Worm (Caenorhabditis elegans) whole organism, L1 larva: ENCODE results near the gene ubxn-3.

Experiments
- C04F5.9 ChIP-seq: sonication (generic microtip); optimal IDR thresholded peaks from 2 replicates; lab custom pipeline; 2016; ENCODE audit warnings: missing genetic modification characterization, missing compliant biosample characterization
- C16A3.4 ChIP-seq: fragments of 150-350 bp; optimal IDR thresholded peaks from 2 replicates; lab custom pipeline; 2014; ENCODE audit warnings: missing biosample characterization, missing genetic modification characterization
- aha-1 ChIP-seq: fragments of 150-350 bp; optimal IDR thresholded peaks from 2 replicates; lab custom pipeline; 2014; ENCODE audit warnings: missing biosample characterization, missing genetic modification characterization
- ceh-8 ChIP-seq: fragments of 200-800 bp; sonication (Bioruptor generic); optimal IDR thresholded peaks from 2 replicates; lab custom pipeline; 2018; ENCODE audit warnings: mild to moderate bottlenecking, missing genetic modification characterization, moderate library complexity, missing compliant biosample characterization
- ceh-82 ChIP-seq, 3 experiments: fragments of 150-350 bp in 1 of 3; sonication (generic microtip) in 2 of 3; optimal IDR thresholded peaks; 2 replicates each; lab custom pipeline; 2014 to 2017; ENCODE audit warnings: missing biosample characterization in 3 of 3, missing genetic modification characterization in 3 of 3
- dpl-1 ChIP-seq, 3 experiments: fragments of 150-350 bp in 2 of 3; sonication (generic microtip) in 1 of 3; optimal IDR thresholded peaks; 2 replicates each; lab custom pipeline; 2014 to 2017; ENCODE audit warnings: missing biosample characterization in 3 of 3, missing genetic modification characterization in 3 of 3, missing genetic modification reagents in 3 of 3
- egl-13 ChIP-seq: sonication (generic microtip); optimal IDR thresholded peaks from 2 replicates; lab custom pipeline; 2016; ENCODE audit warnings: missing genotype, missing genetic modification reagents, missing genetic modification characterization, missing compliant biosample characterization
- ets-5 ChIP-seq: fragments of 200-800 bp; sonication (Bioruptor generic); IDR thresholded peaks from 2 replicates; pipeline ENCODE4 v1.3.6; 2022; ENCODE audit warnings: missing genetic modification characterization, missing compliant biosample characterization
- fkh-10 ChIP-seq: sonication (generic microtip); optimal IDR thresholded peaks from 2 replicates; lab custom pipeline; 2017; ENCODE audit warnings: missing biosample characterization, missing genetic modification reagents, missing genetic modification characterization
- grh-1 ChIP-seq: fragments of 200-800 bp; sonication (Bioruptor generic); IDR thresholded peaks from 2 replicates; pipeline ENCODE4 v1.3.6; 2022; ENCODE audit warnings: missing genetic modification reagents, missing genetic modification characterization, missing compliant biosample characterization
- hlh-17 ChIP-seq: fragments of 200-800 bp; sonication (Bioruptor generic); optimal IDR thresholded peaks from 2 replicates; lab custom pipeline; 2018; ENCODE audit warnings: missing genetic modification characterization, mild to moderate bottlenecking, missing compliant biosample characterization, moderate library complexity, borderline replicate concordance
- hpl-2 ChIP-seq: fragments of 150-350 bp; optimal IDR thresholded peaks from 2 replicates; lab custom pipeline; 2014; ENCODE audit warnings: missing biosample characterization, missing genetic modification reagents, missing genetic modification characterization
- isw-1 ChIP-seq: fragments of 200-800 bp; sonication (Bioruptor generic); IDR thresholded peaks from 2 replicates; pipeline ENCODE4 v1.3.6; 2022; ENCODE audit warnings: missing genetic modification characterization, missing compliant biosample characterization
- lin-13 ChIP-seq: fragments of 150-350 bp; optimal IDR thresholded peaks from 2 replicates; lab custom pipeline; 2014; ENCODE audit warnings: missing biosample characterization, missing genetic modification reagents, missing genetic modification characterization
- lin-39 ChIP-seq: fragments of 150-350 bp; optimal IDR thresholded peaks from 2 replicates; lab custom pipeline; 2014; ENCODE audit warnings: missing biosample characterization, missing genetic modification reagents, missing genetic modification characterization
- lir-3 ChIP-seq: sonication (generic microtip); optimal IDR thresholded peaks from 2 replicates; lab custom pipeline; 2016; ENCODE audit warnings: mild to moderate bottlenecking, missing genetic modification characterization, moderate library complexity, missing compliant biosample characterization; ENCODE audit not compliant: poor library complexity
- mef-2 ChIP-seq: fragments of 150-350 bp; optimal IDR thresholded peaks from 2 replicates; lab custom pipeline; 2014; ENCODE audit warnings: missing biosample characterization, missing genetic modification characterization
- nhr-11 ChIP-seq: fragments of 150-350 bp; optimal IDR thresholded peaks from 2 replicates; lab custom pipeline; 2014; ENCODE audit warnings: missing biosample characterization, missing genetic modification characterization
- nhr-20 ChIP-seq: sonication (generic microtip); optimal IDR thresholded peaks from 2 replicates; lab custom pipeline; 2016; ENCODE audit warnings: mild to moderate bottlenecking, missing genetic modification characterization, missing compliant biosample characterization
- nhr-237 ChIP-seq: fragments of 150-350 bp; optimal IDR thresholded peaks from 2 replicates; lab custom pipeline; 2014; ENCODE audit warnings: missing biosample characterization, missing genetic modification characterization
- nhr-28 ChIP-seq: fragments of 150-350 bp; optimal IDR thresholded peaks from 2 replicates; lab custom pipeline; 2014; ENCODE audit warnings: missing biosample characterization, missing genetic modification characterization
- nhr-77 ChIP-seq: fragments of 150-350 bp; optimal IDR thresholded peaks from 2 replicates; lab custom pipeline; 2014; ENCODE audit warnings: missing biosample characterization, missing genetic modification characterization
- nhr-84 ChIP-seq: sonication (generic microtip); optimal IDR thresholded peaks from 2 replicates; lab custom pipeline; 2017; ENCODE audit warnings: missing biosample characterization, missing genetic modification characterization
- nhr-85 ChIP-seq: sonication (generic microtip); peaks from one replicate; lab custom pipeline; 2016; ENCODE audit warnings: missing genetic modification characterization, inconsistent platforms, missing compliant biosample characterization
- pax-3 ChIP-seq: fragments of 200-800 bp; sonication (Bioruptor generic); optimal IDR thresholded peaks from 2 replicates; lab custom pipeline; 2018; ENCODE audit warnings: mild to moderate bottlenecking, missing genetic modification characterization, moderate library complexity, missing compliant biosample characterization
- pqm-1 ChIP-seq: sonication (generic microtip); optimal IDR thresholded peaks from 3 replicates; lab custom pipeline; 2017; ENCODE audit warnings: missing biosample characterization, missing genetic modification characterization
- skn-1 ChIP-seq: fragments of 150-350 bp; optimal IDR thresholded peaks from 2 replicates; lab custom pipeline; 2014; ENCODE audit warnings: missing biosample characterization, missing genetic modification characterization
- snpc-4 ChIP-seq: fragments of 150-350 bp; optimal IDR thresholded peaks from 2 replicates; lab custom pipeline; 2014; ENCODE audit warnings: missing biosample characterization, missing genetic modification characterization
- snu-23 ChIP-seq: sonication (generic microtip); optimal IDR thresholded peaks from 2 replicates; lab custom pipeline; 2016; ENCODE audit warnings: missing genetic modification characterization, missing compliant biosample characterization
- sptf-1 ChIP-seq: fragments of 150-350 bp; optimal IDR thresholded peaks from 2 replicates; lab custom pipeline; 2014; ENCODE audit warnings: missing biosample characterization, missing genetic modification characterization
- swsn-7 ChIP-seq: sonication (generic microtip); optimal IDR thresholded peaks from 2 replicates; lab custom pipeline; 2016; ENCODE audit warnings: missing genetic modification characterization, missing compliant biosample characterization
- tbx-2 ChIP-seq: sonication (generic microtip); optimal IDR thresholded peaks from 2 replicates; lab custom pipeline; 2016; ENCODE audit warnings: missing genetic modification characterization, missing compliant biosample characterization
- tlp-1 ChIP-seq: fragments of 150-350 bp; optimal IDR thresholded peaks from 2 replicates; lab custom pipeline; 2014; ENCODE audit warnings: missing biosample characterization, missing genetic modification characterization
- unc-130 ChIP-seq: fragments of 150-350 bp; optimal IDR thresholded peaks from 2 replicates; lab custom pipeline; 2017; ENCODE audit warnings: missing biosample characterization, missing genetic modification characterization, inconsistent platforms
- unc-86 ChIP-seq: sonication (generic microtip); optimal IDR thresholded peaks from 2 replicates; lab custom pipeline; 2016; ENCODE audit warnings: missing genetic modification characterization, missing compliant biosample characterization
- unc-98 ChIP-seq: fragments of 200-800 bp; sonication (Bioruptor generic); IDR thresholded peaks from 2 replicates; pipeline ENCODE4 v1.3.6; 2022; ENCODE audit warnings: missing genetic modification characterization, missing compliant biosample characterization
- vab-15 ChIP-seq: sonication (generic microtip); optimal IDR thresholded peaks from 2 replicates; lab custom pipeline; 2017; ENCODE audit warnings: missing genotype, mild to moderate bottlenecking, missing genetic modification characterization, missing compliant biosample characterization
- zag-1 ChIP-seq: fragments of 150-350 bp; optimal IDR thresholded peaks from 2 replicates; lab custom pipeline; 2014; ENCODE audit warnings: missing biosample characterization, missing genetic modification characterization

ubxn-3 gene

DNA sequence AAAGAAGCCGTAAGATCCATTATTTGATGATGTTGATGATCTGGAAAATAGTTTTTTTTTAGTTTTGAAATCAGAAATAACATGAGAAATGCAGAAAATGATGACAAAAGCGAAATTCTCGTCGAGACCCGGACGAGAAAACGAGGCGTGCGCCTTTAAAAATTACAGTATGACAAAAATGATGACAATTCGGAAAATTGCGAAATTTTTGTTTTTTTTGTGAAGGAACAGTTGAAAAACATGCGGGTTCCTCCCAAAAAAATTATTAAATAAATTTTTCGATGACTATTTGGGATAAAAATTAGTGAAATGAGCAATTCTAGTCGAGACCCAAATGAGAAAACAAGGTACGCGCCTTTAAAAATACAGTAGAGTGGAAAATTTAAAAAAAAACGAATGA, at the start of gene ubxn-3:
Gene ubxn-3 (minus strand): TSS at position 66 of the 400 bp plus-strand sequence.
- TF ChIP-seq tlp-1 (tag; lab: Kevin White, UChicago): no peak
- no peak for TF ChIP-seq nhr-77 (tag; lab: Kevin White, UChicago)
- peak; percentile 87 for TF ChIP-seq skn-1 (tag; lab: Kevin White, UChicago)

DNA sequence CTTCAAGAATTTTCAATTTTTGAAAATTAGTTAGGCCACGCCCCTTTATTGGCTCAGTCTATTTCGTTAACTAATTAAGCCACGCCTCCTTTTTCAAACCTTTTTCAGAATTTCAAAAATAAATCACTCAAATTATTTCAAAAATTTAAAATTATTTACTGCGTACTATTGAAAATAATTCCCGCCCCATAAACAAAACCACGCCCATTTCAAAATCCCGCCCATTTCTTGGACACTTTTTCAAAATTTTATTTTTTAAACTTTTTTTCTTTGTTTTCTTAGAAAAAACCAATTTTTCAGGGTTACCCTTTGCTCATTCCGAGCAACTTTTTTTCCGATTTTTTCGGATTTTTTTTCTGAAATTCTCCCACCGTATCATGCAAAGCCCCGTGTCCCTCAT, 43.6 kb upstream of the ubxn-3 start, which contains the start of gene B0432.14:
Gene B0432.14 (plus strand): TSS at position 301 of the 400 bp plus-strand sequence.
- TF ChIP-seq grh-1: no peak
- no peak for TF ChIP-seq ceh-8 (GFP tag; lab: Kevin White, UChicago)
- no peak for TF ChIP-seq dpl-1 (GFP tag; optimal IDR thresholded peaks at IDR 0.05; lab: Kevin White, UChicago)
- no peak for TF ChIP-seq nhr-11 (tag; lab: Kevin White, UChicago)
- no peak for TF ChIP-seq egl-13 (tag; lab: Kevin White, UChicago)
- TF ChIP-seq unc-98 (GFP tag; lab: Robert Waterston, UW): no peak
- no peak for TF ChIP-seq lin-13 (GFP tag; lab: Kevin White, UChicago)
- TF ChIP-seq ceh-82 (tag; optimal IDR thresholded peaks at IDR 0.05; lab: Kevin White, UChicago): no peak
- TF ChIP-seq vab-15: no peak
- no peak for TF ChIP-seq tbx-2
- no peak for TF ChIP-seq unc-130
- TF ChIP-seq lin-39 (tag; lab: Kevin White, UChicago): no peak
- TF ChIP-seq nhr-85 (tag; lab: Kevin White, UChicago): no peak
- TF ChIP-seq ets-5 (GFP tag; lab: Robert Waterston, UW): no peak
- no peak for TF ChIP-seq aha-1 (tag; lab: Kevin White, UChicago)
- no peak for TF ChIP-seq hpl-2 (GFP tag; lab: Kevin White, UChicago)
- no peak for TF ChIP-seq C04F5.9 (tag; lab: Kevin White, UChicago)
- no peak for TF ChIP-seq snu-23 (GFP tag; lab: Kevin White, UChicago)
- no peak for TF ChIP-seq mef-2
- TF ChIP-seq lir-3 (tag; lab: Kevin White, UChicago): no peak

DNA sequence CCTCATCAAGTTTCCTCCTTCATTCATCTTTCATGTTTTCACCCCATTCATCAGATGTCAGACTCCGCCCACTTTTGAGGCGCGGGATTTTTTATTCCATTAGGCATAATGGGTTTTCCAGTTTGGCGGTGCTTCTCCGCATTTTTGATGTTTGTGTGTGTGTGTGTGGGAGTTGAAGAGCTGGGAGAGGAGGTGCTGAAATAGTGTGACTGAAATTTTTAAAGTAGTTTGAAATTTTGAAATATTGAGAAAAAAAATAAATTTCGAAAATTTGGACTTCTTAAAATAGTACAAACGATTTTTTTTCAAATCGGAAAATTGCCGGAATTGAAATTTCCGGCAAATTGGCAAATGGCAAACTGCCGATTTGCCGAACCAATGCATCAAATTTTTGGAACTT, 43.1 kb upstream of the ubxn-3 start, which contains the start of gene scc-2:
Gene scc-2 (minus strand): TSS at position 101 of the 400 bp plus-strand sequence.
- TF ChIP-seq isw-1 (GFP tag; lab: Robert Waterston, UW) (no peak), sptf-1 (no peak), hlh-17 (GFP tag; lab: Kevin White, UChicago) (no peak), snpc-4 (tag; lab: Kevin White, UChicago) (no peak), aha-1 (tag; lab: Kevin White, UChicago) (no peak), mef-2 (no peak), snu-23 (GFP tag; lab: Kevin White, UChicago) (no peak), vab-15 (no peak), pax-3 (tag; lab: Kevin White, UChicago) (no peak), zag-1 (tag; lab: Kevin White, UChicago) (no peak)

DNA sequence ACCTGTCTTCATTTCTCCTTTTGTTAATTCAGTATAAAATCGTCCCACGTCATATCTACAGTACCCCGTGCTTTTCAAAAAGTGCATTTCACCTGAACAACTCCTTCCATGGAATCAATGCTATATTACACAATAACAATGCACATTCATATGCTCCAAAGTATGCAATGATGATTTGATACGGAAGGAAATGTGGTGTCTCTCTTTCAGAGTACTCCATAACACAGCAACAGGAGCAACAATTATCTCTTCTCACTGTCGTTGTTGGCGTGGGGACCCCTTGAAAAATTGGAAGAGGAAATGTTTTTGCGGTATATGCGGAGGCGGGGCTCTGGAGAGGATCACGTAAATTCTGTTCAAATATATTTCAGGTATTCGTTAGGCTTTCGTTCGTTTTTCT, 37.1 kb upstream of the ubxn-3 start, which contains the start of gene cat-2:
Gene cat-2 (plus strand): TSS at position 301 of the 400 bp plus-strand sequence.
- no peak for TF ChIP-seq hpl-2 (GFP tag; lab: Kevin White, UChicago)
- TF ChIP-seq nhr-20 (tag; lab: Kevin White, UChicago): no peak
- TF ChIP-seq nhr-28 (tag; lab: Kevin White, UChicago): no peak
- no peak for TF ChIP-seq nhr-84 (tag; lab: Kevin White, UChicago)
- no peak for TF ChIP-seq nhr-237 (tag; lab: Kevin White, UChicago)
- no peak for TF ChIP-seq unc-86 (tag; lab: Kevin White, UChicago)
- no peak for TF ChIP-seq C16A3.4
- no peak for TF ChIP-seq swsn-7 (tag; lab: Kevin White, UChicago)
- no peak for TF ChIP-seq pqm-1 (tag; lab: Kevin White, UChicago)
- TF ChIP-seq isw-1 (GFP tag; lab: Robert Waterston, UW): no peak
- no peak for TF ChIP-seq fkh-10
